Worm (Caenorhabditis elegans) whole organism, L4 larva: ENCODE data around the gene C42D8.1.

ENCODE experiments used
- D1046.2 ChIP-seq: fragments of 200-800 bp; sonication (Bioruptor generic); IDR thresholded peaks from 2 replicates; pipeline ENCODE4 v1.3.6; 2022; ENCODE audit warnings: missing genetic modification characterization, missing compliant biosample characterization
- F26F4.8 ChIP-seq: fragments of 200-800 bp; sonication (Bioruptor generic); conservative IDR thresholded peaks from 2 replicates; pipeline ENCODE4 v1.3.6; 2022; ENCODE audit warnings: missing genetic modification characterization, missing compliant biosample characterization
- F44E2.7 ChIP-seq: fragments of 200-800 bp; sonication (Bioruptor generic); IDR thresholded peaks from 2 replicates; pipeline ENCODE4 v2.1.2; 2022; ENCODE audit warnings: missing genetic modification characterization, missing compliant biosample characterization
- R02D3.7 ChIP-seq: fragments of 150-350 bp; sonication (generic microtip); optimal IDR thresholded peaks from 3 replicates; lab custom pipeline; 2014; ENCODE audit warnings: missing biosample characterization, missing genetic modification characterization
- Y105C5A.15 ChIP-seq: fragments of 200-800 bp; sonication (Bioruptor generic); IDR thresholded peaks from 2 replicates; pipeline ENCODE4 v1.3.6; 2022; ENCODE audit warnings: missing genetic modification characterization, missing compliant biosample characterization
- Y48G9A.11 ChIP-seq: fragments of 200-800 bp; sonication (Bioruptor generic); IDR thresholded peaks from 2 replicates; pipeline ENCODE4 v1.3.6; 2022; ENCODE audit warnings: missing genetic modification reagents, missing genetic modification characterization, missing compliant biosample characterization
- aha-1 ChIP-seq: fragments of 150-350 bp; peaks from one replicate; lab custom pipeline; 2014; ENCODE audit warnings: missing biosample characterization, missing genetic modification characterization
- ceh-44 ChIP-seq: fragments of 200-800 bp; sonication (Bioruptor generic); IDR thresholded peaks from 2 replicates; pipeline ENCODE4 v1.3.6; 2022; ENCODE audit warnings: missing genetic modification reagents, missing genetic modification characterization, missing compliant biosample characterization
- ceh-62 ChIP-seq: sonication (generic microtip); optimal IDR thresholded peaks from 2 replicates; lab custom pipeline; 2017; ENCODE audit warnings: missing biosample characterization, missing genetic modification characterization
- daf-12 ChIP-seq: fragments of 150-350 bp; optimal IDR thresholded peaks from 2 replicates; lab custom pipeline; 2014; ENCODE audit warnings: missing biosample characterization, missing genetic modification reagents, missing genetic modification characterization
- daf-16 ChIP-seq, 3 experiments: sonication (generic microtip); optimal IDR thresholded peaks; 2 replicates each; lab custom pipeline; 2016 to 2017; ENCODE audit warnings: missing genetic modification characterization in 3 of 3, missing genetic modification reagents in 3 of 3, mild to moderate bottlenecking in 2 of 3, missing compliant biosample characterization in 2 of 3, missing biosample characterization in 1 of 3, moderate library complexity in 1 of 3
- dmd-6 ChIP-seq: fragments of 200-800 bp; sonication (Bioruptor generic); IDR thresholded peaks from 2 replicates; pipeline ENCODE4 v1.3.6; 2022; ENCODE audit warnings: missing genetic modification reagents, missing genetic modification characterization, missing compliant biosample characterization
- duxl-1 ChIP-seq: sonication (generic microtip); optimal IDR thresholded peaks from 2 replicates; lab custom pipeline; 2016; ENCODE audit warnings: mild to moderate bottlenecking, missing genetic modification characterization, moderate library complexity, missing compliant biosample characterization; ENCODE audit not compliant: poor library complexity
- egl-27 ChIP-seq: sonication (generic microtip); optimal IDR thresholded peaks from 3 replicates; lab custom pipeline; 2017; ENCODE audit warnings: missing biosample characterization, missing genetic modification reagents, missing genetic modification characterization
- egl-43 ChIP-seq: fragments of 200-800 bp; sonication (Bioruptor generic); IDR thresholded peaks from 2 replicates; pipeline ENCODE4 v1.3.6; 2022; ENCODE audit warnings: missing genetic modification reagents, missing genetic modification characterization, missing compliant biosample characterization
- hlh-30 ChIP-seq: sonication (generic microtip); optimal IDR thresholded peaks from 2 replicates; lab custom pipeline; 2017; ENCODE audit warnings: antibody characterized with exemption, mild to moderate bottlenecking, missing genetic modification characterization, missing compliant biosample characterization; ENCODE audit not compliant: insufficient read depth
- hmg-1.1 ChIP-seq: fragments of 200-800 bp; sonication (Bioruptor generic); IDR thresholded peaks from 2 replicates; pipeline ENCODE4 v1.3.6; 2022; ENCODE audit warnings: missing genetic modification reagents, missing genetic modification characterization, missing compliant biosample characterization
- lin-1 ChIP-seq: fragments of 200-800 bp; sonication (Bioruptor generic); IDR thresholded peaks from 2 replicates; pipeline ENCODE4 v1.3.6; 2022; ENCODE audit warnings: missing genetic modification reagents, missing genetic modification characterization, missing compliant biosample characterization
- lin-39 ChIP-seq: fragments of 150-350 bp; optimal IDR thresholded peaks from 2 replicates; lab custom pipeline; 2014; ENCODE audit warnings: missing biosample characterization, missing genetic modification reagents, missing genetic modification characterization
- lsy-2 ChIP-seq, 2 experiments: fragments of 150-350 bp in 1 of 2; sonication (generic microtip) in 1 of 2; optimal IDR thresholded peaks; 2 replicates each; lab custom pipeline; 2014 to 2017; ENCODE audit warnings: missing biosample characterization in 2 of 2, missing genetic modification characterization in 2 of 2
- madf-5 ChIP-seq, 2 experiments: fragments of 200-800 bp; sonication (Bioruptor generic); IDR thresholded peaks; 2 replicates each; pipeline ENCODE4 v1.3.6; 2022; ENCODE audit warnings: missing compliant biosample characterization in 2 of 2, missing genetic modification characterization in 2 of 2
- mdt-29 ChIP-seq: fragments of 200-800 bp; sonication (Bioruptor generic); IDR thresholded peaks from 2 replicates; pipeline ENCODE4 v1.3.6; 2022; ENCODE audit warnings: missing genetic modification reagents, missing genetic modification characterization, missing compliant biosample characterization
- mes-2 ChIP-seq: sonication (generic microtip); optimal IDR thresholded peaks from 2 replicates; lab custom pipeline; 2016; ENCODE audit warnings: missing genotype, mild to moderate bottlenecking, missing genetic modification characterization, missing compliant biosample characterization; ENCODE audit not compliant: poor library complexity, severe bottlenecking
- nhr-102 ChIP-seq: sonication (generic microtip); optimal IDR thresholded peaks from 2 replicates; lab custom pipeline; 2016; ENCODE audit warnings: mild to moderate bottlenecking, missing genetic modification characterization, moderate library complexity, missing compliant biosample characterization
- nhr-111 ChIP-seq: fragments of 200-800 bp; sonication (Bioruptor generic); optimal IDR thresholded peaks from 2 replicates; lab custom pipeline; 2018; ENCODE audit warnings: mild to moderate bottlenecking, missing genetic modification characterization, missing compliant biosample characterization
- nhr-237 ChIP-seq: sonication (generic microtip); optimal IDR thresholded peaks from 2 replicates; lab custom pipeline; 2017; ENCODE audit warnings: missing biosample characterization, missing genetic modification characterization
- nhr-25 ChIP-seq: sonication (generic microtip); optimal IDR thresholded peaks from 2 replicates; lab custom pipeline; 2017; ENCODE audit warnings: missing genetic modification characterization, mild to moderate bottlenecking, missing compliant biosample characterization, antibody characterized with exemption, moderate library complexity, borderline replicate concordance; ENCODE audit not compliant: insufficient read depth
- nhr-28 ChIP-seq: fragments of 150-350 bp; optimal IDR thresholded peaks from 2 replicates; lab custom pipeline; 2014; ENCODE audit warnings: missing biosample characterization, missing genetic modification characterization
- nhr-48 ChIP-seq: sonication (generic microtip); optimal IDR thresholded peaks from 2 replicates; lab custom pipeline; 2016; ENCODE audit warnings: mild to moderate bottlenecking, missing genetic modification characterization, missing compliant biosample characterization
- nhr-6 ChIP-seq: fragments of 150-350 bp; optimal IDR thresholded peaks from 2 replicates; lab custom pipeline; 2014; ENCODE audit warnings: missing biosample characterization, missing genetic modification characterization
- nhr-77 ChIP-seq: fragments of 150-350 bp; optimal IDR thresholded peaks from 2 replicates; lab custom pipeline; 2014; ENCODE audit warnings: missing biosample characterization, missing genetic modification characterization
- pha-4 ChIP-seq, 2 experiments: fragments of 150-350 bp in 1 of 2; fragments of 200-800 bp in 1 of 2; sonication (Bioruptor generic) in 1 of 2; IDR thresholded peaks in 1 of 2; optimal IDR thresholded peaks in 1 of 2; 2 replicates each; pipeline versions ENCODE4 v1.3.6 to Lab custom; 2014 to 2022; ENCODE audit warnings: missing genetic modification characterization in 2 of 2, missing genetic modification reagents in 2 of 2, missing biosample characterization in 1 of 2, missing compliant biosample characterization in 1 of 2
- pqm-1 ChIP-seq: sonication (generic microtip); optimal IDR thresholded peaks from 2 replicates; lab custom pipeline; 2017; ENCODE audit warnings: missing biosample characterization, missing genetic modification characterization
- rbr-2 ChIP-seq: sonication (generic microtip); optimal IDR thresholded peaks from 2 replicates; lab custom pipeline; 2016; ENCODE audit warnings: missing genotype, missing genetic modification characterization, missing compliant biosample characterization
- sdz-12 ChIP-seq: fragments of 200-800 bp; sonication (Bioruptor generic); optimal IDR thresholded peaks from 2 replicates; lab custom pipeline; 2018; ENCODE audit warnings: mild to moderate bottlenecking, missing genetic modification characterization, missing compliant biosample characterization
- snpc-4 ChIP-seq: fragments of 150-350 bp; optimal IDR thresholded peaks from 2 replicates; lab custom pipeline; 2014; ENCODE audit warnings: missing biosample characterization, missing genetic modification characterization
- tag-97 ChIP-seq: fragments of 200-800 bp; sonication (Bioruptor generic); IDR thresholded peaks from 2 replicates; pipeline ENCODE4 v1.3.6; 2022; ENCODE audit warnings: missing genetic modification characterization, missing compliant biosample characterization
- tra-1 ChIP-seq: fragments of 200-800 bp; sonication (Bioruptor generic); IDR thresholded peaks from 2 replicates; pipeline ENCODE4 v1.3.6; 2022; ENCODE audit warnings: missing genetic modification reagents, missing genetic modification characterization, missing compliant biosample characterization
- unc-39 ChIP-seq: sonication (generic microtip); optimal IDR thresholded peaks from 2 replicates; lab custom pipeline; 2017; ENCODE audit warnings: missing biosample characterization, missing genetic modification characterization
- vab-7 ChIP-seq: fragments of 200-800 bp; sonication (Bioruptor generic); IDR thresholded peaks from 2 replicates; pipeline ENCODE4 v1.3.6; 2022; ENCODE audit warnings: missing genetic modification reagents, missing genetic modification characterization, missing compliant biosample characterization
- zag-1 ChIP-seq: fragments of 150-350 bp; optimal IDR thresholded peaks from 2 replicates; lab custom pipeline; 2014; ENCODE audit warnings: missing biosample characterization, missing genetic modification characterization
- zip-11 ChIP-seq: fragments of 200-800 bp; sonication (Bioruptor generic); IDR thresholded peaks from 2 replicates; pipeline ENCODE4 v1.3.6; 2022; ENCODE audit warnings: missing genetic modification characterization, missing compliant biosample characterization

Gene C42D8.1

ce11 chrX:5122791-5123414, 13.6 kb downstream of the C42D8.1 start:
- TF ChIP-seq nhr-28 (tag; lab: Kevin White, UChicago): peak; percentile 36
- TF ChIP-seq duxl-1 (tag; lab: Kevin White, UChicago): no peak
- no peak for TF ChIP-seq lin-1
- no peak for TF ChIP-seq mes-2 (tag; lab: Kevin White, UChicago)
- TF ChIP-seq rbr-2 (tag; lab: Kevin White, UChicago): peak; percentile 17
- no peak for TF ChIP-seq ceh-62 (tag; lab: Kevin White, UChicago)
- TF ChIP-seq F26F4.8 (GFP tag; lab: Robert Waterston, UW): no peak
- no peak for TF ChIP-seq daf-12
- TF ChIP-seq D1046.2 (GFP tag; lab: Robert Waterston, UW): no peak
- TF ChIP-seq nhr-111 (GFP tag; lab: Kevin White, UChicago): no peak
- no peak for TF ChIP-seq unc-39 (tag; lab: Kevin White, UChicago)
- TF ChIP-seq aha-1 (tag; lab: Kevin White, UChicago): peak; percentile 81
- no peak for TF ChIP-seq R02D3.7 (tag; lab: Kevin White, UChicago)
- no peak for TF ChIP-seq egl-27 (tag; lab: Kevin White, UChicago)
- TF ChIP-seq pqm-1 (tag; lab: Kevin White, UChicago): peak; percentile 31
- TF ChIP-seq nhr-102 (tag; lab: Kevin White, UChicago): no peak
- no peak for TF ChIP-seq vab-7
- TF ChIP-seq Y48G9A.11 (GFP tag; lab: Robert Waterston, UW): no peak
- no peak for TF ChIP-seq egl-43 (GFP tag; lab: Robert Waterston, UW)
- TF ChIP-seq lin-39: no peak
- TF ChIP-seq nhr-48 (tag; lab: Kevin White, UChicago): no peak
- TF ChIP-seq nhr-237 (tag; lab: Kevin White, UChicago): no peak
- no peak for TF ChIP-seq mdt-29 (GFP tag; lab: Robert Waterston, UW)
- no peak for TF ChIP-seq madf-5 (GFP tag; IDR thresholded peaks at IDR 0.05; lab: Robert Waterston, UW)
- no peak for TF ChIP-seq Y105C5A.15 (GFP tag; lab: Robert Waterston, UW)
- TF ChIP-seq nhr-25 (tag; lab: Kevin White, UChicago): peak; percentile 29
- TF ChIP-seq zip-11 (GFP tag; lab: Robert Waterston, UW): no peak
- TF ChIP-seq ceh-44: no peak
- TF ChIP-seq nhr-77 (tag; lab: Kevin White, UChicago): no peak
- TF ChIP-seq pha-4 (GFP tag; IDR thresholded peaks at IDR 0.05; lab: Robert Waterston, UW): no peak
- peak; percentile 67 for TF ChIP-seq pha-4 (tag; optimal IDR thresholded peaks at IDR 0.05; lab: Kevin White, UChicago)
- no peak for TF ChIP-seq F44E2.7 (GFP tag; lab: Robert Waterston, UW)
- peak; percentile 50; the same call in 1 of the 2 replicates for TF ChIP-seq hmg-1.1 (GFP tag; lab: Robert Waterston, UW)
- TF ChIP-seq daf-16 (GFP tag; optimal IDR thresholded peaks at IDR 0.05; lab: Kevin White, UChicago): no peak
- peak; percentile 47 for TF ChIP-seq daf-16 (tag; optimal IDR thresholded peaks at IDR 0.05; lab: Kevin White, UChicago)
- no peak for TF ChIP-seq snpc-4
- TF ChIP-seq nhr-6 (tag; lab: Kevin White, UChicago): peak; percentile 2
- TF ChIP-seq hlh-30 (tag; lab: Kevin White, UChicago): no peak
- no peak for TF ChIP-seq tra-1 (GFP tag; lab: Robert Waterston, UW)
- no peak for TF ChIP-seq dmd-6 (GFP tag; lab: Robert Waterston, UW)
- TF ChIP-seq tag-97 (GFP tag; lab: Robert Waterston, UW): no peak
- no peak for TF ChIP-seq lsy-2 (tag; optimal IDR thresholded peaks at IDR 0.05; lab: Kevin White, UChicago)
- no peak for TF ChIP-seq zag-1
- no peak for TF ChIP-seq sdz-12 (GFP tag; lab: Kevin White, UChicago)
